Fruit fly (Drosophila melanogaster): ENCODE results near the gene Smg6.

Gene Smg6

DNA sequence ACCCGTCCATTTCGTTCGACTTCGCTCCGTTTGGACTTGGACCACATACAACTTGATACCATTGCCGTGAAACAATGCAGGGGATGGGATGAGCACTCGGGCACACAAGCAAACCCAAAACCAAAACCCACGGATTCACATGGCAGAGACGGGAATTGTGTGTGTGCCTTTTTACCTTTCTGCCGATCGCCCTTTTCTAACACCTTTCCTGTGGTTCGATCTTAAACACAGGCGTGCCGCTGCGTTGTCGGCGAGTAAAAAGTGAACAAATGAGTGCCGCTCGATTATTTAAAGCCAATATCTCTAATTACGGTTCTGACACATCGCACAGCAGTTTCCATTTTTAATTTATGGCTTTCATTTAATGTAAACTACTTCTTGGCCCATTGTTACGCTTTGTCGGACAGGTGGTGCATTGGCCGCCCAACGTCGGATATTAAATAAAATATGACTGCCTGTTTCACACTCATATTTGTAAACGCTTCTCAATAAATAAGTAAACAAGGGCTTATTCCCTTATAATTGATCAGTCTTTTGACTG lies 44.1 kb upstream of the Smg6 start (continued):
- TF ChIP-seq CG5245 (GFP tag; optimal IDR thresholded peaks at IDR 0.05) (peak; percentile 25), sens (GFP tag) (peak; percentile 8), Sry-δ (GFP tag; optimal IDR thresholded peaks at IDR 0.05) (no peak), CG9876 (GFP tag; optimal IDR thresholded peaks at IDR 0.05) (no peak), zen (tag; optimal IDR thresholded peaks at IDR 0.05) (peak; percentile 87), CG2199 (GFP tag; IDR thresholded peaks at IDR 0.05) (peak; percentile 85; the same call in 2 of the 3 replicates), CG2129 (GFP tag; IDR thresholded peaks at IDR 0.05; ENCODE audit: partially characterized antibody) (no peak), Dip3 (GFP tag; optimal IDR thresholded peaks at IDR 0.05) (no peak), CG43689 (GFP tag; IDR thresholded peaks at IDR 0.05) (no peak), D (optimal IDR thresholded peaks at IDR 0.05) (peak; percentile 16), D (GFP tag; optimal IDR thresholded peaks at IDR 0.05) (no peak), cad (GFP tag; optimal IDR thresholded peaks at IDR 0.05) (peak; percentile 75), chm (GFP tag; IDR thresholded peaks at IDR 0.05) (no peak), tll (GFP tag; optimal IDR thresholded peaks at IDR 0.05) (peak in 1 of 2 experiments; percentile 89), zfh1 (GFP tag; IDR thresholded peaks at IDR 0.05) (0 out of 3 replicates have a peak, but pooled peaks have one; percentile 14), CG11723 (GFP tag; optimal IDR thresholded peaks at IDR 0.05) (no peak), CG3995 (GFP tag; optimal IDR thresholded peaks at IDR 0.05) (no peak), Mes4 (GFP tag; optimal IDR thresholded peaks at IDR 0.05) (no peak)

DNA sequence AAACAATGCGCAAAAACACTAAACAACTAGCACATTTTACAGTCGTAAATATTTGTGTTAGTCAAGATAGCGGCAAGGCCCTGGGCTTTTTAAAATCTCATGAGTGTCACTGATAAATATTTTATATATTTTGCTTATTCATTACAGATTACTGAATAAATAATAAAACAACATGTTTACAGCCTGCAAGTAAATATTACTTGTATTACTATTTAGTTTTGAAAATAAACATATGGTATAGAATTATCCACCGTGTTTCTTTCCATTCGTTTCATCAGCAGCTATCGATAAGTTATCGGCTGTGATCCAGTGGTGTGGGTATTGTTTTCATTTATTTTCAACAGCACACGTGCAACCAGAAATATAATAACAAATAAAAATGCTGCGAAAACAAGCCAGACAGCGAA lies 41.3 kb upstream of the Smg6 start, which contains the start of the genes shams and CG11920:
Gene shams (minus strand): TSS at position 50 of the 407 bp plus-strand sequence.
Gene CG11920 (plus strand): TSS at position 320 of the 407 bp plus-strand sequence.
- TF ChIP-seq CG13424 (tag; optimal IDR thresholded peaks at IDR 0.05) (peak; percentile 12), CG6791 (GFP tag; IDR thresholded peaks at IDR 0.05; ENCODE audit: partially characterized antibody) (0 out of 3 replicates have a peak, but pooled peaks have one; percentile 39), repo (GFP tag; optimal IDR thresholded peaks at IDR 0.05) (no peak), gro (GFP tag; optimal IDR thresholded peaks at IDR 0.05) (peak; percentile 40), vnd (GFP tag; IDR thresholded peaks at IDR 0.05; ENCODE audit: partially characterized antibody) (peak; percentile 52; the same call in 1 of the 3 replicates), jigr1 (GFP tag; IDR thresholded peaks at IDR 0.05) (no peak), CG6854 (GFP tag; optimal IDR thresholded peaks at IDR 0.05) (no peak), bsh (GFP tag; optimal IDR thresholded peaks at IDR 0.05) (peak in 1 of 2 experiments; percentile 36), hth (optimal IDR thresholded peaks at IDR 0.05) (no peak), lov (optimal IDR thresholded peaks at IDR 0.05) (no peak), lov (GFP tag; IDR thresholded peaks at IDR 0.05) (no peak), Antp (GFP tag; optimal IDR thresholded peaks at IDR 0.05) (no peak), CG9437 (GFP tag; optimal IDR thresholded peaks at IDR 0.05) (peak; percentile 2), CG30431 (GFP tag; optimal IDR thresholded peaks at IDR 0.05) (no peak), CG3281 (GFP tag; optimal IDR thresholded peaks at IDR 0.05) (no peak), HmgZ (tag; optimal IDR thresholded peaks at IDR 0.05) (peak; percentile 23), Dip2 (GFP tag; IDR thresholded peaks at IDR 0.05) (no peak), chinmo (GFP tag; IDR thresholded peaks at IDR 0.05; ENCODE audit: partially characterized antibody) (no peak), CG4328 (GFP tag; optimal IDR thresholded peaks at IDR 0.05) (no peak), Spps (tag; optimal IDR thresholded peaks at IDR 0.05) (peak; percentile 3), scrt (GFP tag; optimal IDR thresholded peaks at IDR 0.05) (no peak), Sox102F (GFP tag; optimal IDR thresholded peaks at IDR 0.05) (no peak), cwo (GFP tag; optimal IDR thresholded peaks at IDR 0.05) (peak; percentile 40), trem (tag; optimal IDR thresholded peaks at IDR 0.05) (peak; percentile 84), unc-4 (GFP tag; IDR thresholded peaks at IDR 0.05; ENCODE audit: partially characterized antibody) (peak; percentile 67), MESR4 (GFP tag; optimal IDR thresholded peaks at IDR 0.05) (peak; percentile 50), dm (GFP tag; optimal IDR thresholded peaks at IDR 0.05) (peak; percentile 80), aop (GFP tag; IDR thresholded peaks at IDR 0.05) (no peak), abd-A (tag; optimal IDR thresholded peaks at IDR 0.05) (no peak), phol (tag; optimal IDR thresholded peaks at IDR 0.05) (peak; percentile 10), gsb-n (tag; optimal IDR thresholded peaks at IDR 0.05) (peak; percentile 40), CG31224 (GFP tag; IDR thresholded peaks at IDR 0.05) (no peak), az2 (GFP tag; optimal IDR thresholded peaks at IDR 0.05) (peak; percentile 2)

Data from whole organism, embryonic.